Fruit fly (Drosophila melanogaster): ENCODE measurements around the gene atk.

dm6 chr3L:20447337-20447736 lies 17.3 kb downstream of the atk start:
- no peak for TF ChIP-seq CG17806 (tag; optimal IDR thresholded peaks at IDR 0.05)
- no peak for TF ChIP-seq CG9948 (tag; optimal IDR thresholded peaks at IDR 0.05)
- no peak for TF ChIP-seq EcR (GFP tag; optimal IDR thresholded peaks at IDR 0.05)
- TF ChIP-seq Ets98B (GFP tag; IDR thresholded peaks at IDR 0.05) = no peak
